Worm (Caenorhabditis elegans): Measurements from ENCODE around the gene C29E4.14.

C29E4.14 gene

DNA sequence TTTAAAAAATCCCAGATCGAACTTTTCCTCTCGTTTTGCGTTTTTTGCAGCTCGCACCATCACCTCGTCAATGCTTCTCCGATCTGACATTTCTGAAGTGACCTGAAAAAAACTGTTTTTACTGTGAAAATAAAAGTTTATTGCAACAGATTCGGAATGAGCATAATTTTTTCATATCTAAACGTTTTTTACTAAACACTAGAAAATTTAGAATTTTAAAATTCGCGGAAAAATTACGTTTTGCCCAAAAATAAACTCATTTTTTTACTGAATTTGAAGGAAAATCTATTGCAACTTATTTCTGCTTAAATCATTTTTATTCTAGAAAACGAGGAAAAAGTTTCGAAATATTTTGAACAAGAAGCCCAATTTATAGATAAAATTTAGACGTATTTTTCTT, 37.0 kb upstream of the C29E4.14 start, which contains the start of gene ZK688.9:
TSS of gene ZK688.9 (minus strand) at position 101 of the 400 bp plus-strand sequence.
- TF ChIP-seq Y5F2A.4 (GFP tag; optimal IDR thresholded peaks at IDR 0.05) = no peak
- TF ChIP-seq mxl-3 (GFP tag; optimal IDR thresholded peaks at IDR 0.05) = no peak
- no peak for TF ChIP-seq mxl-2 (GFP tag; conservative IDR thresholded peaks at IDR 0.05)
- TF ChIP-seq lin-39 (tag; optimal IDR thresholded peaks at IDR 0.05) = no peak
- TF ChIP-seq nhr-41 (GFP tag; IDR thresholded peaks at IDR 0.05) = no peak
- TF ChIP-seq ama-1 (optimal IDR thresholded peaks at IDR 0.05) = no peak
- TF ChIP-seq saeg-2 (GFP tag; IDR thresholded peaks at IDR 0.05) = no peak
- no peak for TF ChIP-seq dve-1 (tag; optimal IDR thresholded peaks at IDR 0.05; ENCODE audit: insufficient read depth)
- no peak for TF ChIP-seq dmd-6 (GFP tag; IDR thresholded peaks at IDR 0.05)
- TF ChIP-seq hlh-11 (tag; optimal IDR thresholded peaks at IDR 0.05) = no peak
- no peak for TF ChIP-seq zip-11 (GFP tag; IDR thresholded peaks at IDR 0.05)
- TF ChIP-seq snpc-1.2 (GFP tag; IDR thresholded peaks at IDR 0.05) = no peak
- TF ChIP-seq nhr-42 (GFP tag; IDR thresholded peaks at IDR 0.05) = no peak
- TF ChIP-seq egl-27 (tag; optimal IDR thresholded peaks at IDR 0.05) = no peak
- TF ChIP-seq php-3 (GFP tag; IDR thresholded peaks at IDR 0.05) = no peak
- TF ChIP-seq attf-4 (tag; optimal IDR thresholded peaks at IDR 0.05) = no peak
- no peak for TF ChIP-seq duxl-1 (tag; optimal IDR thresholded peaks at IDR 0.05; ENCODE audit: poor library complexity)
- no peak for TF ChIP-seq daf-16 (GFP tag; optimal IDR thresholded peaks at IDR 0.05)
- TF ChIP-seq daf-16 (tag; optimal IDR thresholded peaks at IDR 0.05) = no peak

- TF ChIP-seq dve-1 (tag; optimal IDR thresholded peaks at IDR 0.05; ENCODE audit: insufficient read depth) (peak; percentile 3), mep-1 (tag; optimal IDR thresholded peaks at IDR 0.05) (peak; percentile 27), lim-7 (GFP tag; IDR thresholded peaks at IDR 0.05) (no peak)
These were observed 35.1 kb upstream of the C29E4.14 start, which contains the start of gene ZK688.11 for ce11 chrIII:7884863-7885262. Gene ZK688.11, minus strand, starts transcription at chrIII:7884963.

DNA sequence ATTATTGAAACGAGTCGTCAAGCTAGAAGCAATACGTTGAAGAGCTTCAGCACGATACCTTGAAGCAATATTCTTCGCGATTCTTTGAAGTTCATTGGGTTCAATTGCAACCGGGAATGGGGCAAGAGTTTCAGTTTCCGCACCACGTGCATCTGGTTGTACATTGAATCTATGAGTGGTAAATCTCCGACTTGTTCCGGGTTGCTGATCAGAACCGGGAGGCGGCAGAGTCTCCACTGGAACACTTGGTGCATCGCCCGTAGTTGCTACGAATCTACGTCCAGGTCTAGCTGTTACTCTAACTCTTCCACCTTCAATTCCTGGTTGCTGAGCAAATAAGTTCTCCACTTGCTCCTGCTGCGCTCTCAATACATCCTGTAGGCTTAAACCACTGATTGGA, 30.9 kb upstream of the C29E4.14 start:
- TF ChIP-seq fkh-10 (GFP tag; optimal IDR thresholded peaks at IDR 0.05) = no peak
- TF ChIP-seq hif-1 (tag; optimal IDR thresholded peaks at IDR 0.05) = no peak
- TF ChIP-seq ZK337.2 (GFP tag; IDR thresholded peaks at IDR 0.05) = no peak
- TF ChIP-seq lsy-2 (tag; optimal IDR thresholded peaks at IDR 0.05) = no peak
- no peak for TF ChIP-seq madf-9 (GFP tag; conservative IDR thresholded peaks at IDR 0.05)
- no peak for TF ChIP-seq spr-3 (GFP tag; optimal IDR thresholded peaks at IDR 0.05)
- TF ChIP-seq saeg-2 (GFP tag; IDR thresholded peaks at IDR 0.05) = no peak
- no peak for TF ChIP-seq nhr-42 (GFP tag; IDR thresholded peaks at IDR 0.05)
- no peak for TF ChIP-seq hmg-1.1 (GFP tag; IDR thresholded peaks at IDR 0.05)
- TF ChIP-seq ces-1 (GFP tag; optimal IDR thresholded peaks at IDR 0.05) = no peak
- TF ChIP-seq dpl-1 (GFP tag; optimal IDR thresholded peaks at IDR 0.05) = no peak
- TF ChIP-seq F49E8.2 (tag; optimal IDR thresholded peaks at IDR 0.05; ENCODE audit: borderline replicate concordance) = no peak
- TF ChIP-seq daf-12 (tag; optimal IDR thresholded peaks at IDR 0.05) = no peak
- TF ChIP-seq dmd-6 (GFP tag; IDR thresholded peaks at IDR 0.05) = no peak
- TF ChIP-seq ztf-7 (tag; optimal IDR thresholded peaks at IDR 0.05) = no peak
- no peak for TF ChIP-seq ztf-11 (tag; optimal IDR thresholded peaks at IDR 0.05)
- TF ChIP-seq D1046.2 (GFP tag; IDR thresholded peaks at IDR 0.05) = no peak
- no peak for TF ChIP-seq gei-8 (GFP tag; optimal IDR thresholded peaks at IDR 0.05)
- TF ChIP-seq nhr-111 (GFP tag; optimal IDR thresholded peaks at IDR 0.05) = no peak
